Fruit fly (Drosophila melanogaster): Measurements from ENCODE around the gene Archease.

Archease gene

DNA sequence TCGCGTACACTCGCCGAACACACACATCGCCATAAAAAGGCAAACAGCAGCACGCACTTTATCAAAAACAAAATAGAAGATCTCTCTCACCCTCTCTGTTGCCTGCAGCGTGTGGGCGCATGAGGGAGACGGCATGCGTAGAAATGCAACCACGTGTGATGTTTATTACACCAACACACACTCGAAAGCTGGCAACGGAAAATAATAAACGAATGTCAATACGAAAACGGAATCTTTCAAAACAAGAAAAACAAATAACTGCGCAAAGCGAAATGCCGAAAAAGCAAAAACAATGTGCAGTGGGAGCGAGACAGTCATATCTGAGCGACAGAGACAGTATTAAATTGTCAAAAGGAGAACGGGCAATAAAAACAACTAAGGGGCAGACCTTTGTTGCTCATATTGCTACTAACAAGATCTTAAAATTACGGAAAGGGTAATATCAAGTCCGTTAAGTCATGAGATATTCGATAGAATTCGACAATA is 49.4 kb downstream of the Archease start (continued):
- peak; percentile 89 for TF ChIP-seq CG16863 (GFP tag; optimal IDR thresholded peaks at IDR 0.05)
- no peak for TF ChIP-seq Ravus (GFP tag; IDR thresholded peaks at IDR 0.05)
- TF ChIP-seq CG10366 (GFP tag; IDR thresholded peaks at IDR 0.05) = no peak
- TF ChIP-seq mirr (GFP tag; optimal IDR thresholded peaks at IDR 0.05) = peak; percentile 94
- TF ChIP-seq crc (GFP tag; optimal IDR thresholded peaks at IDR 0.05) = peak; percentile 55
- TF ChIP-seq sob (GFP tag; IDR thresholded peaks at IDR 0.05) = no peak
- peak; percentile 87 for TF ChIP-seq CG8089 (GFP tag; optimal IDR thresholded peaks at IDR 0.05)
- no peak for TF ChIP-seq ssp (GFP tag; IDR thresholded peaks at IDR 0.05)
- TF ChIP-seq CG6791 (GFP tag; IDR thresholded peaks at IDR 0.05; ENCODE audit: partially characterized antibody) = no peak
- no peak for TF ChIP-seq hth (optimal IDR thresholded peaks at IDR 0.05)
- TF ChIP-seq ab (GFP tag; optimal IDR thresholded peaks at IDR 0.05) = peak; percentile 14
- no peak for TF ChIP-seq hkb (optimal IDR thresholded peaks at IDR 0.05)
- no peak for TF ChIP-seq hkb (GFP tag; IDR thresholded peaks at IDR 0.05)
- TF ChIP-seq dmrt11E (tag; optimal IDR thresholded peaks at IDR 0.05) = peak; percentile 71
- no peak for TF ChIP-seq klu (GFP tag; IDR thresholded peaks at IDR 0.05)
- TF ChIP-seq CG18262 (tag; optimal IDR thresholded peaks at IDR 0.05) = peak; percentile 68
- peak; percentile 44 for TF ChIP-seq CG12104 (GFP tag; optimal IDR thresholded peaks at IDR 0.05)
- TF ChIP-seq CG15601 (tag; optimal IDR thresholded peaks at IDR 0.05) = peak; percentile 90
- TF ChIP-seq al (GFP tag; IDR thresholded peaks at IDR 0.05) = no peak
- peak; percentile 52 for TF ChIP-seq CG3281 (GFP tag; optimal IDR thresholded peaks at IDR 0.05)
- peak; percentile 84 for TF ChIP-seq CG8924 (tag; optimal IDR thresholded peaks at IDR 0.05)
- TF ChIP-seq CG1233 (GFP tag; optimal IDR thresholded peaks at IDR 0.05) = peak; percentile 87
- TF ChIP-seq Trl (optimal IDR thresholded peaks at IDR 0.05) = peak; percentile 13 to 30
- TF ChIP-seq Trl (GFP tag; optimal IDR thresholded peaks at IDR 0.05) = peak; percentile 84
- peak; percentile 65 for TF ChIP-seq CG9876 (GFP tag; optimal IDR thresholded peaks at IDR 0.05)
- peak in 1 of 2 experiments; percentile 69 for TF ChIP-seq bsh (GFP tag; optimal IDR thresholded peaks at IDR 0.05)
- TF ChIP-seq E2f2 (GFP tag; IDR thresholded peaks at IDR 0.05) = no peak
- TF ChIP-seq sc (optimal IDR thresholded peaks at IDR 0.05) = no peak
- TF ChIP-seq sc (GFP tag; optimal IDR thresholded peaks at IDR 0.05) = peak; percentile 84
- no peak for TF ChIP-seq ind (GFP tag; optimal IDR thresholded peaks at IDR 0.05)
- peak; percentile 12 for TF ChIP-seq Xbp1 (GFP tag; optimal IDR thresholded peaks at IDR 0.05)
- peak; percentile 87 for TF ChIP-seq sqz (GFP tag; optimal IDR thresholded peaks at IDR 0.05)
- TF ChIP-seq Jarid2 (GFP tag; optimal IDR thresholded peaks at IDR 0.05) = peak; percentile 66
- peak; percentile 83 for TF ChIP-seq CG12299 (tag; optimal IDR thresholded peaks at IDR 0.05)
- TF ChIP-seq sug (tag; optimal IDR thresholded peaks at IDR 0.05) = peak; percentile 82
- peak; percentile 53 for TF ChIP-seq NfI (GFP tag; optimal IDR thresholded peaks at IDR 0.05)
- peak; percentile 80 for TF ChIP-seq CG8290 (GFP tag; optimal IDR thresholded peaks at IDR 0.05)
- peak; percentile 71 to 93 for TF ChIP-seq CG8290 (tag; optimal IDR thresholded peaks at IDR 0.05)
- peak; percentile 73 for TF ChIP-seq CG18619 (GFP tag; optimal IDR thresholded peaks at IDR 0.05)
- TF ChIP-seq row (GFP tag; IDR thresholded peaks at IDR 0.05) = no peak
- TF ChIP-seq her (GFP tag; optimal IDR thresholded peaks at IDR 0.05) = peak; percentile 88
- TF ChIP-seq CG9797 (GFP tag; optimal IDR thresholded peaks at IDR 0.05) = peak; percentile 39
- TF ChIP-seq CG5180 (GFP tag; optimal IDR thresholded peaks at IDR 0.05) = peak; percentile 83
- no peak for TF ChIP-seq Oli (tag; optimal IDR thresholded peaks at IDR 0.05)
- peak; percentile 51 for TF ChIP-seq zf30C (GFP tag; optimal IDR thresholded peaks at IDR 0.05)
- peak; percentile 97 for TF ChIP-seq CG7987 (GFP tag; optimal IDR thresholded peaks at IDR 0.05)
- TF ChIP-seq CG10431 (GFP tag; optimal IDR thresholded peaks at IDR 0.05) = peak; percentile 81
- TF ChIP-seq phol (tag; optimal IDR thresholded peaks at IDR 0.05) = no peak
- no peak for TF ChIP-seq pita (GFP tag; optimal IDR thresholded peaks at IDR 0.05)
- TF ChIP-seq jumu (GFP tag; optimal IDR thresholded peaks at IDR 0.05) = peak; percentile 78
- no peak for TF ChIP-seq CkIIα-i1 (GFP tag; IDR thresholded peaks at IDR 0.05)
- peak; percentile 85 for TF ChIP-seq CG13296 (GFP tag; optimal IDR thresholded peaks at IDR 0.05)
